Worm (Caenorhabditis elegans): ENCODE data around the gene Y62E10A.23.

ce11 chrIV:13369120-13369842, 16.8 kb upstream of the Y62E10A.23 start, which contains the start of gene agt-1:
- TF ChIP-seq T22C8.4 (GFP tag; IDR thresholded peaks at IDR 0.05), result no peak
- no peak for TF ChIP-seq flt-1 (GFP tag; IDR thresholded peaks at IDR 0.05)
- no peak for TF ChIP-seq cog-1 (tag; optimal IDR thresholded peaks at IDR 0.05)
